Worm (Caenorhabditis elegans): ENCODE measurements around the gene col-172.

Gene col-172

ce11 chrX:6654139-6654538 lies 18.5 kb upstream of the col-172 start:
- TF ChIP-seq hmg-4 (GFP tag; optimal IDR thresholded peaks at IDR 0.05) (no peak), ceh-36 (tag; optimal IDR thresholded peaks at IDR 0.05) (no peak), ets-7 (tag; optimal IDR thresholded peaks at IDR 0.05) (no peak), ama-1 (optimal IDR thresholded peaks at IDR 0.05) (no peak), scrt-1 (GFP tag; IDR thresholded peaks at IDR 0.05) (no peak), sea-1 (GFP tag; conservative IDR thresholded peaks at IDR 0.05) (no peak), pes-1 (GFP tag; IDR thresholded peaks at IDR 0.05) (no peak), tbx-37 (GFP tag; conservative IDR thresholded peaks at IDR 0.05) (no peak), aly-1 (tag; optimal IDR thresholded peaks at IDR 0.05) (no peak), ceh-13 (GFP tag; optimal IDR thresholded peaks at IDR 0.05) (no peak), hmbx-1 (tag; optimal IDR thresholded peaks at IDR 0.05) (no peak), hnd-1 (tag; optimal IDR thresholded peaks at IDR 0.05) (no peak), tra-4 (tag; optimal IDR thresholded peaks at IDR 0.05) (no peak), tbx-11 (GFP tag; IDR thresholded peaks at IDR 0.05) (no peak), flt-1 (GFP tag; IDR thresholded peaks at IDR 0.05) (no peak), F13C5.2 (tag; optimal IDR thresholded peaks at IDR 0.05) (no peak), B0310.2 (tag; optimal IDR thresholded peaks at IDR 0.05) (no peak)

ce11 chrX:6655163-6655562 lies 17.5 kb upstream of the col-172 start, which contains the start of gene nhr-173:
TSS of gene nhr-173 (plus strand) at chrX:6655528.
- TF ChIP-seq sea-1 (GFP tag; conservative IDR thresholded peaks at IDR 0.05), result no peak

- TF ChIP-seq hmg-4 (GFP tag; optimal IDR thresholded peaks at IDR 0.05) (no peak), B0310.2 (tag; optimal IDR thresholded peaks at IDR 0.05) (no peak), aly-1 (tag; optimal IDR thresholded peaks at IDR 0.05) (no peak), flt-1 (GFP tag; IDR thresholded peaks at IDR 0.05) (no peak), F13C5.2 (tag; optimal IDR thresholded peaks at IDR 0.05) (no peak), ceh-13 (GFP tag; optimal IDR thresholded peaks at IDR 0.05) (no peak), ama-1 (optimal IDR thresholded peaks at IDR 0.05) (no peak), tbx-11 (GFP tag; IDR thresholded peaks at IDR 0.05) (no peak), tbx-37 (GFP tag; conservative IDR thresholded peaks at IDR 0.05) (no peak), tra-4 (tag; optimal IDR thresholded peaks at IDR 0.05) (no peak)
Observed at ce11 chrX:6656251-6656650, 16.4 kb upstream of the col-172 start.

ce11 chrX:6656770-6657169 lies 15.8 kb upstream of the col-172 start:
- no peak for TF ChIP-seq tbx-37 (GFP tag; conservative IDR thresholded peaks at IDR 0.05)
- TF ChIP-seq ceh-13 (GFP tag; optimal IDR thresholded peaks at IDR 0.05), result no peak
- TF ChIP-seq ceh-36 (tag; optimal IDR thresholded peaks at IDR 0.05), result no peak
- TF ChIP-seq tbx-11 (GFP tag; IDR thresholded peaks at IDR 0.05), result no peak
- no peak for TF ChIP-seq hnd-1 (tag; optimal IDR thresholded peaks at IDR 0.05)
- TF ChIP-seq ets-7 (tag; optimal IDR thresholded peaks at IDR 0.05), result no peak
- TF ChIP-seq flt-1 (GFP tag; IDR thresholded peaks at IDR 0.05), result no peak
- TF ChIP-seq ama-1 (optimal IDR thresholded peaks at IDR 0.05), result no peak
- no peak for TF ChIP-seq hmg-4 (GFP tag; optimal IDR thresholded peaks at IDR 0.05)
- TF ChIP-seq pes-1 (GFP tag; IDR thresholded peaks at IDR 0.05), result no peak
- TF ChIP-seq F13C5.2 (tag; optimal IDR thresholded peaks at IDR 0.05), result no peak
- no peak for TF ChIP-seq B0310.2 (tag; optimal IDR thresholded peaks at IDR 0.05)
- TF ChIP-seq aly-1 (tag; optimal IDR thresholded peaks at IDR 0.05), result no peak
- TF ChIP-seq scrt-1 (GFP tag; IDR thresholded peaks at IDR 0.05), result no peak
- TF ChIP-seq tra-4 (tag; optimal IDR thresholded peaks at IDR 0.05), result no peak
- TF ChIP-seq sea-1 (GFP tag; conservative IDR thresholded peaks at IDR 0.05), result no peak
- TF ChIP-seq hmbx-1 (tag; optimal IDR thresholded peaks at IDR 0.05), result no peak

- no peak for TF ChIP-seq flt-1 (GFP tag; IDR thresholded peaks at IDR 0.05)
- TF ChIP-seq ceh-13 (GFP tag; optimal IDR thresholded peaks at IDR 0.05), result no peak
- no peak for TF ChIP-seq B0310.2 (tag; optimal IDR thresholded peaks at IDR 0.05)
- no peak for TF ChIP-seq hnd-1 (tag; optimal IDR thresholded peaks at IDR 0.05)
- no peak for TF ChIP-seq tra-4 (tag; optimal IDR thresholded peaks at IDR 0.05)
- TF ChIP-seq F13C5.2 (tag; optimal IDR thresholded peaks at IDR 0.05), result no peak
- TF ChIP-seq aly-1 (tag; optimal IDR thresholded peaks at IDR 0.05), result no peak
- TF ChIP-seq pes-1 (GFP tag; IDR thresholded peaks at IDR 0.05), result no peak
- TF ChIP-seq ets-7 (tag; optimal IDR thresholded peaks at IDR 0.05), result no peak
Observed at ce11 chrX:6662267-6662666, 10.4 kb upstream of the col-172 start.

- TF ChIP-seq tbx-37 (GFP tag; conservative IDR thresholded peaks at IDR 0.05), result no peak
- TF ChIP-seq sea-1 (GFP tag; conservative IDR thresholded peaks at IDR 0.05), result no peak
- no peak for TF ChIP-seq ceh-36 (tag; optimal IDR thresholded peaks at IDR 0.05)
- no peak for TF ChIP-seq ets-7 (tag; optimal IDR thresholded peaks at IDR 0.05)
- TF ChIP-seq tbx-11 (GFP tag; IDR thresholded peaks at IDR 0.05), result no peak
- no peak for TF ChIP-seq hmbx-1 (tag; optimal IDR thresholded peaks at IDR 0.05)
- no peak for TF ChIP-seq hnd-1 (tag; optimal IDR thresholded peaks at IDR 0.05)
- no peak for TF ChIP-seq flt-1 (GFP tag; IDR thresholded peaks at IDR 0.05)
- TF ChIP-seq ceh-13 (GFP tag; optimal IDR thresholded peaks at IDR 0.05), result no peak
- no peak for TF ChIP-seq ama-1 (optimal IDR thresholded peaks at IDR 0.05)
- TF ChIP-seq pes-1 (GFP tag; IDR thresholded peaks at IDR 0.05), result no peak
- TF ChIP-seq aly-1 (tag; optimal IDR thresholded peaks at IDR 0.05), result no peak
- TF ChIP-seq hmg-4 (GFP tag; optimal IDR thresholded peaks at IDR 0.05), result no peak
- no peak for TF ChIP-seq F13C5.2 (tag; optimal IDR thresholded peaks at IDR 0.05)
- TF ChIP-seq B0310.2 (tag; optimal IDR thresholded peaks at IDR 0.05), result no peak
- no peak for TF ChIP-seq scrt-1 (GFP tag; IDR thresholded peaks at IDR 0.05)
- TF ChIP-seq tra-4 (tag; optimal IDR thresholded peaks at IDR 0.05), result no peak
Observed at ce11 chrX:6663780-6664437, 8.7 kb upstream of the col-172 start.

DNA sequence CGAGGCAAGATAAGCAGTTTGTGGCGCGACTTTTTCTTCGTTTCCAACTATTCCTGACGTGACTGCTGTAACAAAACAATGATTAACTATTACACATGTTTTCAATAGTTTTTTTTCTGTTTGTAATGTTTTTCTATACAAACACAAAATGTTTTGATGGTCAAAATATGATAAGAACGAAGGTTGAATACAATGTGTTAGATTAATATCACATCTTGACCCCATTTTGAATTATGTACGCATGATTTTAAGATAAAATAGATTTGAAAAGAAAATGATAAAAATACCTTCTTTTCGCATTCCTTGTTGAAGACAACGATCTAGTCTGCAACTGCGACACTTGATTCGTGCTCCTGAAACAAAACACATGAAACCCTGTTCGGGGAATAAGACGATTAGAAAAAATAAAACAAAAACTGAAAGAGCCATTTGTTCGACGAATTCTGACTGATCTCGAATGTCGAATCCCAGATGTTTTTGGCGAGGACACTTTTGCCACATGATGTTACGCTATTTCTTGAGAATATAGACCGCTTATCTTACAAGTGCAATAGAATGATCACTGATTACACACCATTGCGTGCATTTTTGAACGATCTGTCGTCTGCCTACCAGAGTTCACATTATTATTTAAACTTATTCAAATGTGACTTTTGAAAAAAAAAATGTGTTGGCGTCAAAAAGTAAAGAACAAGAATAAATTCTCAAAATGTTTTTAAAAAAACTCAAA lies 7.3 kb upstream of the col-172 start:
- TF ChIP-seq tbx-11 (GFP tag; IDR thresholded peaks at IDR 0.05) (no peak), F13C5.2 (tag; optimal IDR thresholded peaks at IDR 0.05) (no peak), pes-1 (GFP tag; IDR thresholded peaks at IDR 0.05) (no peak), hmbx-1 (tag; optimal IDR thresholded peaks at IDR 0.05) (no peak), ets-7 (tag; optimal IDR thresholded peaks at IDR 0.05) (no peak), ceh-36 (tag; optimal IDR thresholded peaks at IDR 0.05) (no peak), tbx-37 (GFP tag; conservative IDR thresholded peaks at IDR 0.05) (no peak), hmg-4 (GFP tag; optimal IDR thresholded peaks at IDR 0.05) (no peak), aly-1 (tag; optimal IDR thresholded peaks at IDR 0.05) (no peak), B0310.2 (tag; optimal IDR thresholded peaks at IDR 0.05) (no peak), tra-4 (tag; optimal IDR thresholded peaks at IDR 0.05) (no peak), sea-1 (GFP tag; conservative IDR thresholded peaks at IDR 0.05) (no peak), ceh-13 (GFP tag; optimal IDR thresholded peaks at IDR 0.05) (no peak)
